Worm (Caenorhabditis elegans) whole organism, L3 larva: ENCODE results near the gene T01D1.7.

Experiments used
- nhr-11 ChIP-seq: fragments of 150-350 bp; optimal IDR thresholded peaks from 2 replicates; lab custom pipeline; 2014; ENCODE audit warnings: missing biosample characterization, missing genetic modification characterization
- snpc-4 ChIP-seq: fragments of 150-350 bp; optimal IDR thresholded peaks from 2 replicates; lab custom pipeline; 2014; ENCODE audit warnings: missing biosample characterization, missing genetic modification characterization

ce11 chrII:188967-189366, 15.4 kb upstream of the T01D1.7 start, which contains the start of gene T01D1.5:
- TF ChIP-seq nhr-11 (tag; lab: Kevin White, UChicago), result no peak
- TF ChIP-seq snpc-4 (tag; lab: Kevin White, UChicago), result no peak
